Fruit fly (Drosophila melanogaster): Measurements from ENCODE around the gene Rh7.

Rh7 gene

dm6 chr3L:12124975-12125374 lies 50.3 kb downstream of the Rh7 start, which contains the start of gene yps (continued):
- TF ChIP-seq dmrt11E (tag; optimal IDR thresholded peaks at IDR 0.05) (peak; percentile 81), CG18764 (GFP tag; optimal IDR thresholded peaks at IDR 0.05) (peak; percentile 93), org-1 (GFP tag; optimal IDR thresholded peaks at IDR 0.05) (peak; percentile 94), CG2199 (GFP tag; IDR thresholded peaks at IDR 0.05) (peak; percentile 59; the same call in 2 of the 3 replicates), fd102C (GFP tag; optimal IDR thresholded peaks at IDR 0.05) (peak; percentile 97), da (GFP tag; optimal IDR thresholded peaks at IDR 0.05) (peak; percentile 89), crol (GFP tag; IDR thresholded peaks at IDR 0.05) (peak; percentile 39; the same call in 1 of the 2 replicates), trem (tag; optimal IDR thresholded peaks at IDR 0.05) (peak; percentile 88), CG10462 (GFP tag; optimal IDR thresholded peaks at IDR 0.05) (peak; percentile 73), CG1603 (tag; optimal IDR thresholded peaks at IDR 0.05) (peak; percentile 97), CG4360 (GFP tag; IDR thresholded peaks at IDR 0.05) (peak; percentile 71), unc-4 (GFP tag; IDR thresholded peaks at IDR 0.05; ENCODE audit: partially characterized antibody) (peak; percentile 74), Dbx (GFP tag; IDR thresholded peaks at IDR 0.05) (peak; percentile 92), sqz (GFP tag; optimal IDR thresholded peaks at IDR 0.05) (peak; percentile 91), CG6254 (GFP tag; optimal IDR thresholded peaks at IDR 0.05) (peak; percentile 90), wor (GFP tag; IDR thresholded peaks at IDR 0.05) (peak; percentile 56), sd (tag; optimal IDR thresholded peaks at IDR 0.05) (peak; percentile 77), tx (GFP tag; optimal IDR thresholded peaks at IDR 0.05) (peak; percentile 69), CG17186 (GFP tag; optimal IDR thresholded peaks at IDR 0.05) (peak; percentile 100), tio (GFP tag; optimal IDR thresholded peaks at IDR 0.05) (no peak), row (GFP tag; IDR thresholded peaks at IDR 0.05) (peak; percentile 52; the same call in 2 of the 3 replicates), CG7357 (GFP tag; IDR thresholded peaks at IDR 0.05) (no peak), CG6272 (GFP tag; IDR thresholded peaks at IDR 0.05) (peak; percentile 58; the same call in 1 of the 2 replicates), Antp (GFP tag; optimal IDR thresholded peaks at IDR 0.05) (peak; percentile 86), Rfx (GFP tag; IDR thresholded peaks at IDR 0.05) (peak; percentile 97), B-H2 (GFP tag; optimal IDR thresholded peaks at IDR 0.05) (peak; percentile 98), Fer2 (tag; optimal IDR thresholded peaks at IDR 0.05) (peak; percentile 89), CG17912 (GFP tag; optimal IDR thresholded peaks at IDR 0.05) (peak; percentile 99), br (optimal IDR thresholded peaks at IDR 0.05) (no peak), pan (optimal IDR thresholded peaks at IDR 0.05) (no peak), pan (GFP tag; optimal IDR thresholded peaks at IDR 0.05 in 1 of 2, IDR thresholded peaks at IDR 0.05 in 1 of 2) (peak in 1 of 2 experiments; percentile 93), Ets97D (GFP tag; optimal IDR thresholded peaks at IDR 0.05) (peak; percentile 100), croc (GFP tag; conservative IDR thresholded peaks at IDR 0.05) (peak; percentile 51; the same call in 2 of the 3 replicates), CG5180 (GFP tag; optimal IDR thresholded peaks at IDR 0.05) (peak; percentile 86), Usf (GFP tag; optimal IDR thresholded peaks at IDR 0.05) (peak; percentile 80), CG3065 (GFP tag; optimal IDR thresholded peaks at IDR 0.05) (peak; percentile 85), NFAT (GFP tag; IDR thresholded peaks at IDR 0.05) (peak; percentile 96), CG8290 (GFP tag; optimal IDR thresholded peaks at IDR 0.05) (peak; percentile 91), CG8290 (tag; optimal IDR thresholded peaks at IDR 0.05) (peak; percentile 88 to 99), Sin3A (optimal IDR thresholded peaks at IDR 0.05) (peak; percentile 28), Sox100B (GFP tag; optimal IDR thresholded peaks at IDR 0.05) (peak; percentile 92), kay (GFP tag; optimal IDR thresholded peaks at IDR 0.05) (peak; percentile 71), Opbp (GFP tag; IDR thresholded peaks at IDR 0.05; ENCODE audit: partially characterized antibody) (peak; percentile 84), CG3407 (GFP tag; optimal IDR thresholded peaks at IDR 0.05) (peak; percentile 95), tna (GFP tag; IDR thresholded peaks at IDR 0.05; ENCODE audit: partially characterized antibody) (peak; percentile 42; the same call in 1 of the 2 replicates), CG13624 (GFP tag; optimal IDR thresholded peaks at IDR 0.05) (peak; percentile 94), Mad (GFP tag; optimal IDR thresholded peaks at IDR 0.05) (peak; percentile 94), cwo (GFP tag; optimal IDR thresholded peaks at IDR 0.05) (peak; percentile 82)

Measured in whole organism, embryonic.